Worm (Caenorhabditis elegans) whole organism, L1 larva: ENCODE data around the gene tram-1.

ENCODE experiments used
- blmp-1 ChIP-seq: fragments of 150-350 bp; optimal IDR thresholded peaks from 2 replicates; lab custom pipeline; 2014; ENCODE audit warnings: missing biosample characterization, missing genetic modification characterization
- ceh-88 ChIP-seq: fragments of 200-800 bp; sonication (Bioruptor generic); IDR thresholded peaks from 2 replicates; pipeline ENCODE4 v1.3.6; 2022; ENCODE audit warnings: missing genetic modification characterization, missing compliant biosample characterization
- ces-1 ChIP-seq: fragments of 150-350 bp; optimal IDR thresholded peaks from 2 replicates; lab custom pipeline; 2014; ENCODE audit warnings: missing biosample characterization, missing genetic modification reagents, missing genetic modification characterization
- efl-1 ChIP-seq, 4 experiments: fragments of 150-350 bp; optimal IDR thresholded peaks in 3 of 4; peaks in 1 of 4; 1 replicate in 1 of 4; 2 replicates in 3 of 4; lab custom pipeline; 2014; ENCODE audit warnings: missing biosample characterization in 2 of 4, missing genetic modification characterization in 2 of 4, missing genetic modification reagents in 2 of 4
- egl-27 ChIP-seq, 2 experiments: fragments of 150-350 bp in 1 of 2; sonication (generic microtip); optimal IDR thresholded peaks; 3 replicates each; lab custom pipeline; 2017 to 2018; ENCODE audit warnings: missing biosample characterization in 2 of 2, missing genetic modification characterization in 2 of 2, missing genetic modification reagents in 2 of 2
- elt-2 ChIP-seq: sonication (generic microtip); optimal IDR thresholded peaks from 2 replicates; lab custom pipeline; 2016; ENCODE audit warnings: missing genetic modification characterization, mild to moderate bottlenecking, inconsistent platforms, missing compliant biosample characterization, missing genetic modification reagents
- elt-3 ChIP-seq, 6 experiments: fragments of 150-350 bp in 1 of 6; sonication (generic microtip); optimal IDR thresholded peaks; 2 replicates each; lab custom pipeline; 2017 to 2018; ENCODE audit warnings: missing biosample characterization in 6 of 6, missing genetic modification characterization in 6 of 6, inconsistent platforms in 1 of 6
- fkh-10 ChIP-seq: sonication (generic microtip); optimal IDR thresholded peaks from 2 replicates; lab custom pipeline; 2017; ENCODE audit warnings: missing biosample characterization, missing genetic modification reagents, missing genetic modification characterization
- lin-13 ChIP-seq: fragments of 150-350 bp; optimal IDR thresholded peaks from 2 replicates; lab custom pipeline; 2014; ENCODE audit warnings: missing biosample characterization, missing genetic modification reagents, missing genetic modification characterization
- lin-14 ChIP-seq: fragments of 200-800 bp; sonication (Bioruptor generic); optimal IDR thresholded peaks from 2 replicates; lab custom pipeline; 2018; ENCODE audit warnings: mild to moderate bottlenecking, missing genetic modification characterization, moderate library complexity, missing compliant biosample characterization
- lsy-2 ChIP-seq, 2 experiments: fragments of 150-350 bp; optimal IDR thresholded peaks; 2 replicates each; lab custom pipeline; 2014; ENCODE audit warnings: missing biosample characterization in 2 of 2, missing genetic modification characterization in 2 of 2
- mep-1 ChIP-seq: fragments of 150-350 bp; optimal IDR thresholded peaks from 2 replicates; lab custom pipeline; 2014; ENCODE audit warnings: missing biosample characterization, missing genetic modification characterization
- nhr-19 ChIP-seq: fragments of 200-800 bp; sonication (Bioruptor generic); conservative IDR thresholded peaks from 2 replicates; pipeline ENCODE4 v1.3.6; 2022; ENCODE audit warnings: missing genetic modification characterization, missing compliant biosample characterization
- nhr-20 ChIP-seq: sonication (generic microtip); optimal IDR thresholded peaks from 2 replicates; lab custom pipeline; 2016; ENCODE audit warnings: mild to moderate bottlenecking, missing genetic modification characterization, missing compliant biosample characterization
- nhr-28 ChIP-seq: fragments of 150-350 bp; optimal IDR thresholded peaks from 2 replicates; lab custom pipeline; 2014; ENCODE audit warnings: missing biosample characterization, missing genetic modification characterization
- nhr-47 ChIP-seq: sonication (generic microtip); optimal IDR thresholded peaks from 2 replicates; lab custom pipeline; 2016; ENCODE audit warnings: mild to moderate bottlenecking, missing genetic modification characterization, moderate library complexity, missing compliant biosample characterization
- nhr-71 ChIP-seq: sonication (generic microtip); optimal IDR thresholded peaks from 2 replicates; lab custom pipeline; 2016; ENCODE audit warnings: mild to moderate bottlenecking, missing genetic modification characterization, moderate library complexity, missing compliant biosample characterization
- nhr-90 ChIP-seq: sonication (generic microtip); optimal IDR thresholded peaks from 2 replicates; lab custom pipeline; 2016; ENCODE audit warnings: mild to moderate bottlenecking, missing genetic modification characterization, missing compliant biosample characterization; ENCODE audit not compliant: poor library complexity
- pax-3 ChIP-seq: fragments of 200-800 bp; sonication (Bioruptor generic); optimal IDR thresholded peaks from 2 replicates; lab custom pipeline; 2018; ENCODE audit warnings: mild to moderate bottlenecking, missing genetic modification characterization, moderate library complexity, missing compliant biosample characterization
- snpc-4 ChIP-seq: fragments of 150-350 bp; optimal IDR thresholded peaks from 2 replicates; lab custom pipeline; 2014; ENCODE audit warnings: missing biosample characterization, missing genetic modification characterization
- snu-23 ChIP-seq: sonication (generic microtip); optimal IDR thresholded peaks from 2 replicates; lab custom pipeline; 2016; ENCODE audit warnings: missing genetic modification characterization, missing compliant biosample characterization
- swsn-7 ChIP-seq: sonication (generic microtip); optimal IDR thresholded peaks from 2 replicates; lab custom pipeline; 2016; ENCODE audit warnings: missing genetic modification characterization, missing compliant biosample characterization
- tlp-1 ChIP-seq: fragments of 150-350 bp; optimal IDR thresholded peaks from 2 replicates; lab custom pipeline; 2014; ENCODE audit warnings: missing biosample characterization, missing genetic modification characterization
- unc-130 ChIP-seq: fragments of 150-350 bp; optimal IDR thresholded peaks from 2 replicates; lab custom pipeline; 2017; ENCODE audit warnings: missing biosample characterization, missing genetic modification characterization, inconsistent platforms

The tram-1 gene

ce11 chrIV:10174932-10175732, 46.0 kb downstream of the tram-1 start:
- TF ChIP-seq swsn-7 (tag; lab: Kevin White, UChicago) (no peak), mep-1 (tag; lab: Kevin White, UChicago) (peak; percentile 14), efl-1 (optimal IDR thresholded peaks at IDR 0.05; lab: Kevin White, UChicago) (no peak), efl-1 (GFP tag; optimal IDR thresholded peaks at IDR 0.05 in 1 of 2; lab: Kevin White, UChicago) (peak in 1 of 2 experiments; percentile 62), blmp-1 (peak; percentile 74), elt-3 (tag; optimal IDR thresholded peaks at IDR 0.05; lab: Kevin White, UChicago) (peak in 2 of 6 experiments; percentile 0 to 8), elt-2 (tag; lab: Kevin White, UChicago) (peak; percentile 45), snpc-4 (tag; lab: Kevin White, UChicago) (no peak), nhr-19 (GFP tag; lab: Robert Waterston, UW) (peak; percentile 9; the same call in 1 of the 2 replicates), pax-3 (tag; lab: Kevin White, UChicago) (no peak), lin-14 (peak; percentile 73), nhr-90 (tag; lab: Kevin White, UChicago) (peak; percentile 33), nhr-20 (tag; lab: Kevin White, UChicago) (peak; percentile 19), snu-23 (GFP tag; lab: Kevin White, UChicago) (peak; percentile 25), nhr-47 (tag; lab: Kevin White, UChicago) (peak; percentile 0), nhr-71 (peak; percentile 14), ceh-88 (GFP tag; lab: Robert Waterston, UW) (no peak), unc-130 (tag; lab: Kevin White, UChicago) (no peak)

- TF ChIP-seq lsy-2 (tag; optimal IDR thresholded peaks at IDR 0.05; lab: Kevin White, UChicago) = no peak
- TF ChIP-seq nhr-19 (GFP tag; lab: Robert Waterston, UW) = no peak
- TF ChIP-seq nhr-90 (tag; lab: Kevin White, UChicago) = no peak
- no peak for TF ChIP-seq nhr-20 (tag; lab: Kevin White, UChicago)
- no peak for TF ChIP-seq tlp-1
- no peak for TF ChIP-seq pax-3 (tag; lab: Kevin White, UChicago)
These were observed 46.8 kb downstream of the tram-1 start, which contains the start of gene pxf-1 for ce11 chrIV:10174328-10174727. Gene pxf-1, minus strand, starts transcription at chrIV:10174341.

ce11 chrIV:10170808-10171207, 50.3 kb downstream of the tram-1 start:
- TF ChIP-seq fkh-10 (GFP tag; lab: Kevin White, UChicago) (peak; percentile 92), snpc-4 (tag; lab: Kevin White, UChicago) (no peak), lin-13 (GFP tag; lab: Kevin White, UChicago) (no peak), nhr-71 (peak; percentile 21), lin-14 (peak; percentile 84), nhr-28 (tag; lab: Kevin White, UChicago) (no peak), egl-27 (tag; optimal IDR thresholded peaks at IDR 0.05; lab: Kevin White, UChicago) (no peak), ces-1 (GFP tag; lab: Kevin White, UChicago) (peak; percentile 38)
